Worm (Caenorhabditis elegans): ENCODE measurements around the gene M151.2.

DNA sequence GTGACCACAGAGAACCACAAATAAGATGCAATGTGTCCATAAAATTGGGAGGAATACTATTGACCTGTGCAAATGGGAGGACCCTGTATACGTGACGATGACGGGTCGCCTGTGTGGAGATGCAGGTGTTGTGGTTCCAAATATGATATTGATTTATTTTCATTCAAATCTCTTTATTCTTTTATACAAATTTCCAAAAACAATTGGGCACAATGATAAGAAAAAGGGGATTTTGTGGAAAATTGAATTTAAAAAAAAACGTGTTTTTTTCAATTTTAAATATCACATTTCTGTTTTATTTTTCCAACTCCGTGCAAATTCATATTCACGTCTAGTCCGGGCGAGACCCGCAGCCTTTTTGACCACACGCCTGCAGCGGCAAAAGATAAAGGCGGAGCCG, 44.3 kb downstream of the M151.2 start, which contains the start of gene F19B10.2:
- no peak for TF ChIP-seq nhr-237 (tag; optimal IDR thresholded peaks at IDR 0.05)
- TF ChIP-seq snpc-4 (tag; optimal IDR thresholded peaks at IDR 0.05) = no peak
- TF ChIP-seq aly-2 (tag; optimal IDR thresholded peaks at IDR 0.05) = no peak
- no peak for TF ChIP-seq dmd-4 (tag; optimal IDR thresholded peaks at IDR 0.05)
- no peak for TF ChIP-seq mab-5 (tag; optimal IDR thresholded peaks at IDR 0.05)
- no peak for TF ChIP-seq blmp-1 (tag; optimal IDR thresholded peaks at IDR 0.05; ENCODE audit: insufficient read depth)
- TF ChIP-seq sma-3 (GFP tag; optimal IDR thresholded peaks at IDR 0.05) = no peak
- no peak for TF ChIP-seq unc-39 (tag; optimal IDR thresholded peaks at IDR 0.05)
- TF ChIP-seq peb-1 (tag; optimal IDR thresholded peaks at IDR 0.05) = no peak
